Fruit fly (Drosophila melanogaster) whole organism, prepupa: Measurements from ENCODE around the gene CG33702.
A peak's percentile ranks its signal among the peaks of the same experiment; 100 is the strongest.

Experiments used
- Blimp-1 ChIP-seq: fragments of 200-800 bp; sonication (Bioruptor generic); optimal IDR thresholded peaks from 3 replicates; lab custom pipeline; 2017; ENCODE audit warnings: missing biosample characterization, missing genetic modification characterization, mild to moderate bottlenecking, moderate library complexity, missing genetic modification reagents
- CG10631 ChIP-seq: fragments of 200-800 bp; sonication (Bioruptor generic); optimal IDR thresholded peaks from 2 replicates; lab custom pipeline; 2016; ENCODE audit warnings: missing biosample characterization, missing genetic modification characterization
- CG10669 ChIP-seq: fragments of 200-800 bp; sonication (Bioruptor generic); optimal IDR thresholded peaks from 3 replicates; lab custom pipeline; 2018; ENCODE audit warnings: missing biosample characterization, mild to moderate bottlenecking, missing genetic modification characterization, moderate library complexity
- CG11294 ChIP-seq: fragments of 200-800 bp; sonication (Bioruptor generic); IDR thresholded peaks from 2 replicates; pipeline ENCODE4 v1.3.6; 2022; ENCODE audit warnings: missing biosample characterization, missing genetic modification characterization
- CG11762 ChIP-seq: fragments of 200-800 bp; sonication (Bioruptor generic); optimal IDR thresholded peaks from 3 replicates; lab custom pipeline; 2016; ENCODE audit warnings: missing biosample characterization, missing genetic modification characterization; ENCODE audit not compliant: insufficient read depth
- CG11902 ChIP-seq: fragments of 200-800 bp; sonication (Bioruptor generic); optimal IDR thresholded peaks from 3 replicates; lab custom pipeline; 2016; ENCODE audit warnings: missing biosample characterization, missing genetic modification characterization
- CG15336 ChIP-seq: fragments of 200-800 bp; sonication (Bioruptor generic); IDR thresholded peaks from 2 replicates; pipeline ENCODE4 v1.3.6; 2022; ENCODE audit warnings: missing biosample characterization, missing genetic modification characterization
- CG1621 ChIP-seq: fragments of 200-800 bp; sonication (Bioruptor generic); optimal IDR thresholded peaks from 3 replicates; lab custom pipeline; 2018; ENCODE audit warnings: missing biosample characterization, mild to moderate bottlenecking, missing genetic modification characterization
- CG16779 ChIP-seq: fragments of 200-800 bp; sonication (Bioruptor generic); optimal IDR thresholded peaks from 3 replicates; lab custom pipeline; 2017; ENCODE audit warnings: missing biosample characterization, mild to moderate bottlenecking, missing genetic modification characterization
- CG3032 ChIP-seq: fragments of 200-800 bp; optimal IDR thresholded peaks from 2 replicates; lab custom pipeline; 2019; ENCODE audit warnings: missing biosample characterization, mild to moderate bottlenecking, missing genetic modification characterization, moderate library complexity
- CG31627 ChIP-seq: fragments of 200-800 bp; sonication (Bioruptor generic); optimal IDR thresholded peaks from 3 replicates; lab custom pipeline; 2016; ENCODE audit warnings: missing biosample characterization, missing genetic modification characterization
- CG34406 ChIP-seq: fragments of 200-800 bp; sonication (Bioruptor generic); optimal IDR thresholded peaks from 3 replicates; lab custom pipeline; 2016; ENCODE audit warnings: missing biosample characterization, missing genetic modification characterization
- CG3919 ChIP-seq: fragments of 200-800 bp; sonication (Bioruptor generic); optimal IDR thresholded peaks from 3 replicates; lab custom pipeline; 2016; ENCODE audit warnings: missing biosample characterization, missing genetic modification characterization
- CG6163 ChIP-seq: fragments of 200-800 bp; sonication (Bioruptor generic); IDR thresholded peaks from 3 replicates; pipeline ENCODE4 v1.3.6; 2022; ENCODE audit warnings: missing biosample characterization, missing genetic modification characterization
- CG6276 ChIP-seq: fragments of 200-800 bp; sonication (Bioruptor generic); optimal IDR thresholded peaks from 2 replicates; lab custom pipeline; 2017; ENCODE audit warnings: missing biosample characterization, mild to moderate bottlenecking, missing genetic modification characterization
- CG6792 ChIP-seq: fragments of 200-800 bp; sonication (Bioruptor generic); optimal IDR thresholded peaks from 3 replicates; lab custom pipeline; 2016; ENCODE audit warnings: missing biosample characterization, missing genetic modification characterization
- CG7368 ChIP-seq: fragments of 200-800 bp; sonication (Bioruptor generic); optimal IDR thresholded peaks from 3 replicates; lab custom pipeline; 2016; ENCODE audit warnings: missing biosample characterization, missing genetic modification characterization
- CG9139 ChIP-seq: fragments of 200-800 bp; sonication (Bioruptor generic); optimal IDR thresholded peaks from 3 replicates; lab custom pipeline; 2017; ENCODE audit warnings: missing biosample characterization, mild to moderate bottlenecking, missing genetic modification characterization
- Eip75B ChIP-seq: fragments of 200-800 bp; sonication (Bioruptor generic); optimal IDR thresholded peaks from 3 replicates; lab custom pipeline; 2016; ENCODE audit warnings: missing biosample characterization, missing genetic modification characterization
- Eip78C ChIP-seq: fragments of 200-800 bp; sonication (Bioruptor generic); peaks from one replicate; lab custom pipeline; 2016; ENCODE audit warnings: missing biosample characterization, missing genetic modification characterization
- Eip93F ChIP-seq: fragments of 200-800 bp; sonication (Bioruptor generic); optimal IDR thresholded peaks from 2 replicates; lab custom pipeline; 2016; ENCODE audit warnings: missing biosample characterization, mild to moderate bottlenecking, missing genetic modification characterization
- Ets21C ChIP-seq: fragments of 200-800 bp; sonication (Bioruptor generic); optimal IDR thresholded peaks from 3 replicates; lab custom pipeline; 2016; ENCODE audit warnings: missing biosample characterization, missing genetic modification characterization
- Ets96B ChIP-seq: fragments of 200-800 bp; optimal IDR thresholded peaks from 2 replicates; lab custom pipeline; 2019; ENCODE audit warnings: missing biosample characterization, mild to moderate bottlenecking, missing genetic modification characterization, moderate library complexity
- Gug ChIP-seq: fragments of 200-800 bp; sonication (Bioruptor generic); IDR thresholded peaks from 2 replicates; pipeline ENCODE4 v1.3.6; 2022; ENCODE audit warnings: missing biosample characterization, missing genetic modification characterization
- Hr38 ChIP-seq: sonication (Bioruptor generic); optimal IDR thresholded peaks from 2 replicates; lab custom pipeline; 2016; ENCODE audit warnings: missing biosample characterization, missing genetic modification characterization
- Hr39 ChIP-seq: fragments of 200-800 bp; sonication (Bioruptor generic); optimal IDR thresholded peaks from 2 replicates; lab custom pipeline; 2016; ENCODE audit warnings: missing biosample characterization, missing genetic modification characterization
- Hr4 ChIP-seq: fragments of 200-800 bp; sonication (Bioruptor generic); optimal IDR thresholded peaks from 3 replicates; lab custom pipeline; 2016; ENCODE audit warnings: missing biosample characterization, missing genetic modification characterization
- Lpt ChIP-seq: fragments of 200-800 bp; sonication (Bioruptor generic); optimal IDR thresholded peaks from 3 replicates; lab custom pipeline; 2016; ENCODE audit warnings: missing biosample characterization, missing genetic modification characterization
- Met ChIP-seq: fragments of 200-800 bp; sonication (Bioruptor generic); optimal IDR thresholded peaks from 3 replicates; lab custom pipeline; 2016; ENCODE audit warnings: missing biosample characterization, missing genetic modification characterization
- OdsH ChIP-seq: fragments of 200-800 bp; sonication (Bioruptor generic); optimal IDR thresholded peaks from 3 replicates; lab custom pipeline; 2016; ENCODE audit warnings: missing biosample characterization, missing genetic modification characterization
- Sox102F ChIP-seq: fragments of 200-800 bp; sonication (Bioruptor generic); optimal IDR thresholded peaks from 2 replicates; lab custom pipeline; 2016; ENCODE audit warnings: missing biosample characterization, mild to moderate bottlenecking, missing genetic modification characterization
- Sox14 ChIP-seq: fragments of 200-800 bp; sonication (Bioruptor generic); optimal IDR thresholded peaks from 3 replicates; lab custom pipeline; 2016; ENCODE audit warnings: missing biosample characterization, missing genetic modification characterization
- Sox15 ChIP-seq: fragments of 200-800 bp; sonication (Bioruptor generic); optimal IDR thresholded peaks from 3 replicates; lab custom pipeline; 2016; ENCODE audit warnings: missing biosample characterization, missing genetic modification characterization
- acj6 ChIP-seq: fragments of 200-800 bp; sonication (Bioruptor generic); optimal IDR thresholded peaks from 3 replicates; lab custom pipeline; 2016; ENCODE audit warnings: missing biosample characterization, missing genetic modification characterization
- dac ChIP-seq: fragments of 200-800 bp; sonication (Bioruptor generic); optimal IDR thresholded peaks from 2 replicates; lab custom pipeline; 2017; ENCODE audit warnings: missing biosample characterization, mild to moderate bottlenecking, missing genetic modification characterization
- dsx ChIP-seq: fragments of 200-800 bp; optimal IDR thresholded peaks from 3 replicates; lab custom pipeline; 2019; ENCODE audit warnings: missing biosample characterization, mild to moderate bottlenecking, missing genetic modification characterization, moderate library complexity; ENCODE audit not compliant: poor library complexity, severe bottlenecking
- eg ChIP-seq: fragments of 200-800 bp; sonication (Bioruptor generic); IDR thresholded peaks from 3 replicates; pipeline ENCODE4 v1.3.6; 2022; ENCODE audit warnings: missing biosample characterization, missing genetic modification characterization
- esn ChIP-seq: fragments of 200-800 bp; sonication (Bioruptor generic); optimal IDR thresholded peaks from 2 replicates; lab custom pipeline; 2016; ENCODE audit warnings: missing biosample characterization, mild to moderate bottlenecking, missing genetic modification characterization, moderate library complexity
- fd59A ChIP-seq: fragments of 200-800 bp; sonication (Bioruptor generic); optimal IDR thresholded peaks from 2 replicates; lab custom pipeline; 2017; ENCODE audit warnings: missing biosample characterization, mild to moderate bottlenecking, missing genetic modification characterization, missing genetic modification reagents
- fd85E ChIP-seq: fragments of 200-800 bp; sonication (Bioruptor generic); optimal IDR thresholded peaks from 3 replicates; lab custom pipeline; 2016; ENCODE audit warnings: missing biosample characterization, missing genetic modification characterization
- fkh ChIP-seq: fragments of 200-800 bp; sonication (Bioruptor generic); optimal IDR thresholded peaks from 3 replicates; lab custom pipeline; 2017; ENCODE audit warnings: missing biosample characterization, mild to moderate bottlenecking, missing genetic modification characterization, moderate library complexity
- lz ChIP-seq: fragments of 200-800 bp; sonication (Bioruptor generic); optimal IDR thresholded peaks from 3 replicates; lab custom pipeline; 2016; ENCODE audit warnings: missing biosample characterization, missing genetic modification characterization
- net ChIP-seq: fragments of 200-800 bp; sonication (Bioruptor generic); optimal IDR thresholded peaks from 3 replicates; lab custom pipeline; 2016; ENCODE audit warnings: missing biosample characterization, missing genetic modification characterization
- pdm3 ChIP-seq: fragments of 200-800 bp; sonication (Bioruptor generic); optimal IDR thresholded peaks from 3 replicates; lab custom pipeline; 2016; ENCODE audit warnings: missing biosample characterization, missing genetic modification characterization
- salr ChIP-seq, 2 experiments: fragments of 200-800 bp; sonication (Bioruptor generic); optimal IDR thresholded peaks; 3 replicates each; lab custom pipeline; 2016 to 2018; ENCODE audit warnings: missing biosample characterization in 2 of 2, missing genetic modification characterization in 2 of 2, mild to moderate bottlenecking in 1 of 2
- ss ChIP-seq, 2 experiments: fragments of 200-800 bp; sonication (Bioruptor generic); optimal IDR thresholded peaks; 2 replicates in 1 of 2; 3 replicates in 1 of 2; lab custom pipeline; 2017 to 2018; ENCODE audit warnings: mild to moderate bottlenecking in 2 of 2, missing biosample characterization in 2 of 2, missing genetic modification characterization in 2 of 2, moderate library complexity in 1 of 2
- topi ChIP-seq: fragments of 200-800 bp; sonication (Bioruptor generic); optimal IDR thresholded peaks from 3 replicates; lab custom pipeline; 2016; ENCODE audit warnings: missing biosample characterization, missing genetic modification characterization

The CG33702 gene

dm6 chr3L:9550873-9551580 is 37.8 kb upstream of the CG33702 start (continued):
- TF ChIP-seq CG31627 (no peak), CG7368 (GFP tag; lab: Kevin White, UChicago) (peak; percentile 41), CG15336 (no peak), net (GFP tag; lab: Kevin White, UChicago) (peak; percentile 20), Hr39 (GFP tag; lab: Kevin White, UChicago) (no peak), CG9139 (GFP tag; lab: Kevin White, UChicago) (peak; percentile 75), CG6792 (GFP tag; lab: Kevin White, UChicago) (peak; percentile 21), CG3919 (GFP tag; lab: Kevin White, UChicago) (peak; percentile 49), Ets96B (tag; lab: Kevin White, UChicago) (peak; percentile 27), Eip75B (GFP tag; lab: Kevin White, UChicago) (peak; percentile 37), CG10669 (GFP tag; lab: Kevin White, UChicago) (peak; percentile 35), Sox102F (GFP tag; lab: Kevin White, UChicago) (peak; percentile 52), CG3032 (peak; percentile 28), fd85E (GFP tag; lab: Kevin White, UChicago) (peak; percentile 2)
- TF ChIP-seq, all 60 proteins: peak for 30

- TF ChIP-seq CG6276 (GFP tag; lab: Kevin White, UChicago) (peak; percentile 41), Ets21C (GFP tag; lab: Kevin White, UChicago) (peak; percentile 27), ss (GFP tag; optimal IDR thresholded peaks at IDR 0.05; lab: Kevin White, UChicago) (peak; percentile 83 to 91), CG11294 (peak; percentile 42), Lpt (GFP tag; lab: Kevin White, UChicago) (peak; percentile 51), fkh (GFP tag; lab: Kevin White, UChicago) (no peak), Blimp-1 (GFP tag; lab: Kevin White, UChicago) (no peak), dsx (GFP tag; lab: Kevin White, UChicago) (peak; percentile 92), pdm3 (GFP tag; lab: Kevin White, UChicago) (peak; percentile 45), Eip78C (GFP tag; lab: Kevin White, UChicago) (peak; percentile 97), topi (GFP tag; lab: Kevin White, UChicago) (peak; percentile 73), CG11902 (GFP tag; lab: Kevin White, UChicago) (peak; percentile 1), CG6792 (GFP tag; lab: Kevin White, UChicago) (peak; percentile 59), Ets96B (tag; lab: Kevin White, UChicago) (peak; percentile 79), CG3032 (peak; percentile 89), CG7368 (GFP tag; lab: Kevin White, UChicago) (peak; percentile 63), CG6163 (peak; percentile 94), Sox15 (GFP tag; lab: Kevin White, UChicago) (no peak), CG34406 (GFP tag; lab: Kevin White, UChicago) (peak; percentile 39), Hr4 (GFP tag; lab: Kevin White, UChicago) (peak; percentile 24), dac (GFP tag; lab: Kevin White, UChicago) (peak; percentile 13), CG10631 (GFP tag; lab: Kevin White, UChicago) (peak; percentile 78), CG9139 (GFP tag; lab: Kevin White, UChicago) (peak; percentile 60), esn (peak; percentile 64), CG16779 (tag; lab: Kevin White, UChicago) (peak; percentile 61), CG31627 (peak; percentile 29), eg (GFP tag; lab: Robert Waterston, UW) (peak; percentile 87), CG1621 (tag; lab: Kevin White, UChicago) (peak; percentile 58), Hr38 (GFP tag; lab: Kevin White, UChicago) (no peak), CG11762 (GFP tag; lab: Kevin White, UChicago) (peak; percentile 43), Eip93F (GFP tag; lab: Kevin White, UChicago) (peak; percentile 50), lz (GFP tag; lab: Kevin White, UChicago) (peak; percentile 51), OdsH (GFP tag; lab: Kevin White, UChicago) (peak; percentile 48), fd59A (GFP tag; lab: Kevin White, UChicago) (peak; percentile 56), Hr39 (GFP tag; lab: Kevin White, UChicago) (peak; percentile 34), Met (peak; percentile 67), Sox14 (GFP tag; lab: Kevin White, UChicago) (peak; percentile 61), Gug (GFP tag; lab: Robert Waterston, UW) (peak; percentile 79), acj6 (peak; percentile 54), salr (GFP tag; optimal IDR thresholded peaks at IDR 0.05; lab: Kevin White, UChicago) (peak; percentile 42 to 49)
Observed at dm6 chr3L:9549690-9550303, 36.6 kb upstream of the CG33702 start.
